Worm (Caenorhabditis elegans): ENCODE measurements around the gene H10E21.5.

- TF ChIP-seq F44E2.7 (GFP tag; IDR thresholded peaks at IDR 0.05) (no peak), mdl-1 (tag; optimal IDR thresholded peaks at IDR 0.05) (no peak), ZK337.2 (GFP tag; IDR thresholded peaks at IDR 0.05) (no peak), hlh-30 (tag; optimal IDR thresholded peaks at IDR 0.05; ENCODE audit: insufficient read depth) (no peak), rbr-2 (tag; optimal IDR thresholded peaks at IDR 0.05) (no peak), nhr-237 (tag; optimal IDR thresholded peaks at IDR 0.05) (no peak), lin-39 (tag; optimal IDR thresholded peaks at IDR 0.05) (no peak), php-3 (GFP tag; IDR thresholded peaks at IDR 0.05) (no peak), unc-130 (GFP tag; optimal IDR thresholded peaks at IDR 0.05) (no peak)
These were observed 19.0 kb upstream of the H10E21.5 start for ce11 chrIII:42725-43124.
